Fruit fly (Drosophila melanogaster) whole organism, embryonic: ENCODE results near the gene Gclm.
A peak's percentile ranks its signal among the peaks of the same experiment; 100 is the strongest.

Source experiments
- CG10209 ChIP-seq: fragments of 200-800 bp; sonication (Bioruptor generic); optimal IDR thresholded peaks from 3 replicates; lab custom pipeline; 2017; ENCODE audit warnings: missing biosample characterization, mild to moderate bottlenecking, missing genetic modification characterization, missing genetic modification reagents
- CG10267 ChIP-seq: fragments of 200-800 bp; sonication (Bioruptor generic); optimal IDR thresholded peaks from 2 replicates; lab custom pipeline; 2018; ENCODE audit warnings: missing biosample characterization, mild to moderate bottlenecking, missing genetic modification characterization, moderate library complexity
- CG10321 ChIP-seq: fragments of 200-800 bp; sonication (Bioruptor generic); IDR thresholded peaks from 2 replicates; pipeline ENCODE4 v1.3.6; 2022; ENCODE audit warnings: missing biosample characterization, missing genetic modification characterization
- CG10366 ChIP-seq: fragments of 200-800 bp; sonication (Bioruptor generic); IDR thresholded peaks from 2 replicates; pipeline ENCODE4 v1.3.6; 2022; ENCODE audit warnings: missing biosample characterization, missing genetic modification characterization
- CG11093 ChIP-seq: fragments of 200-800 bp; sonication (Bioruptor generic); IDR thresholded peaks from 3 replicates; pipeline ENCODE4 v1.3.6; 2022; ENCODE audit warnings: missing biosample characterization, missing genetic modification characterization
- CG12104 ChIP-seq: fragments of 200-800 bp; sonication (Bioruptor generic); optimal IDR thresholded peaks from 3 replicates; lab custom pipeline; 2016; ENCODE audit warnings: missing biosample characterization, missing genetic modification characterization
- CG12769 ChIP-seq: fragments of 200-800 bp; sonication (Bioruptor generic); optimal IDR thresholded peaks from 2 replicates; lab custom pipeline; 2019; ENCODE audit warnings: missing biosample characterization, mild to moderate bottlenecking, missing genetic modification characterization, moderate library complexity
- CG13123 ChIP-seq: fragments of 200-800 bp; sonication (Bioruptor generic); optimal IDR thresholded peaks from 2 replicates; lab custom pipeline; 2016; ENCODE audit warnings: missing biosample characterization, missing genetic modification characterization
- CG13287 ChIP-seq: fragments of 200-800 bp; sonication (Bioruptor generic); IDR thresholded peaks from 2 replicates; pipeline ENCODE4 v1.3.6; 2022; ENCODE audit warnings: missing biosample characterization, missing genetic modification characterization; ENCODE audit not compliant: partially characterized antibody
- CG13894 ChIP-seq: fragments of 200-800 bp; sonication (Bioruptor generic); optimal IDR thresholded peaks from 3 replicates; lab custom pipeline; 2018; ENCODE audit warnings: missing biosample characterization, mild to moderate bottlenecking, missing genetic modification characterization, moderate library complexity
- CG14860 ChIP-seq: fragments of 200-800 bp; sonication (Bioruptor generic); IDR thresholded peaks from 3 replicates; pipeline ENCODE4 v1.3.6; 2022; ENCODE audit warnings: missing biosample characterization, missing genetic modification characterization; ENCODE audit not compliant: partially characterized antibody
- CG17912 ChIP-seq: fragments of 200-800 bp; sonication (Bioruptor generic); optimal IDR thresholded peaks from 2 replicates; lab custom pipeline; 2018; ENCODE audit warnings: missing biosample characterization, mild to moderate bottlenecking, missing genetic modification characterization
- CG1832 ChIP-seq: fragments of 200-800 bp; sonication (Bioruptor generic); optimal IDR thresholded peaks from 2 replicates; lab custom pipeline; 2017; ENCODE audit warnings: missing biosample characterization, mild to moderate bottlenecking, missing genetic modification characterization, inconsistent platforms
- CG18764 ChIP-seq: fragments of 200-800 bp; sonication (Bioruptor generic); optimal IDR thresholded peaks from 3 replicates; lab custom pipeline; 2016; ENCODE audit warnings: missing biosample characterization, missing genetic modification characterization
- CG2116 ChIP-seq: fragments of 200-800 bp; sonication (Bioruptor generic); optimal IDR thresholded peaks from 3 replicates; lab custom pipeline; 2018; ENCODE audit warnings: missing biosample characterization, mild to moderate bottlenecking, missing genetic modification characterization
- CG2129 ChIP-seq: fragments of 200-800 bp; sonication (Bioruptor generic); IDR thresholded peaks from 2 replicates; pipeline ENCODE4 v1.3.6; 2022; ENCODE audit warnings: missing biosample characterization, missing genetic modification characterization; ENCODE audit not compliant: partially characterized antibody
- CG2678 ChIP-seq: fragments of 200-800 bp; sonication (Bioruptor generic); optimal IDR thresholded peaks from 3 replicates; lab custom pipeline; 2019; ENCODE audit warnings: missing biosample characterization, mild to moderate bottlenecking, missing genetic modification characterization, moderate library complexity
- CG34376 ChIP-seq: fragments of 200-800 bp; sonication (Bioruptor generic); optimal IDR thresholded peaks from 2 replicates; lab custom pipeline; 2018; ENCODE audit warnings: missing biosample characterization, mild to moderate bottlenecking, missing genetic modification characterization
- CG4820 ChIP-seq: fragments of 200-800 bp; sonication (Bioruptor generic); optimal IDR thresholded peaks from 3 replicates; lab custom pipeline; 2016; ENCODE audit warnings: missing biosample characterization, missing genetic modification characterization
- CG6272 ChIP-seq: fragments of 200-800 bp; sonication (Bioruptor generic); IDR thresholded peaks from 2 replicates; pipeline ENCODE4 v1.3.6; 2022; ENCODE audit warnings: missing biosample characterization, missing genetic modification characterization
- CG6689 ChIP-seq: fragments of 200-800 bp; sonication (Bioruptor generic); IDR thresholded peaks from 2 replicates; pipeline ENCODE4 v1.3.6; 2022; ENCODE audit warnings: missing biosample characterization, missing genetic modification characterization
- CG7786 ChIP-seq: fragments of 200-800 bp; sonication (Bioruptor generic); optimal IDR thresholded peaks from 2 replicates; lab custom pipeline; 2016; ENCODE audit warnings: missing biosample characterization, missing genetic modification characterization
- Dbx ChIP-seq: fragments of 200-800 bp; sonication (Bioruptor generic); IDR thresholded peaks from 3 replicates; pipeline ENCODE4 v1.3.6; 2022; ENCODE audit warnings: missing biosample characterization, missing genetic modification characterization
- Dll ChIP-seq: fragments of 200-800 bp; sonication (Bioruptor generic); IDR thresholded peaks from 4 replicates; pipeline ENCODE4 v1.3.6; 2022; ENCODE audit warnings: missing biosample characterization, missing genetic modification characterization; ENCODE audit not compliant: partially characterized antibody
- Elba2 ChIP-seq: fragments of 200-800 bp; sonication (Bioruptor generic); optimal IDR thresholded peaks from 3 replicates; lab custom pipeline; 2016; ENCODE audit warnings: missing biosample characterization, missing genetic modification characterization
- Hr3 ChIP-seq: fragments of 200-800 bp; sonication (Bioruptor generic); optimal IDR thresholded peaks from 3 replicates; lab custom pipeline; 2016; ENCODE audit warnings: missing biosample characterization, missing genetic modification characterization
- Neu2 ChIP-seq: fragments of 200-800 bp; sonication (Bioruptor generic); optimal IDR thresholded peaks from 3 replicates; lab custom pipeline; 2016; ENCODE audit warnings: missing biosample characterization, missing genetic modification characterization, borderline replicate concordance
- Sry-δ ChIP-seq: fragments of 200-800 bp; sonication (Bioruptor generic); optimal IDR thresholded peaks from 2 replicates; lab custom pipeline; 2016; ENCODE audit warnings: missing biosample characterization, missing genetic modification characterization
- ara ChIP-seq: fragments of 200-800 bp; sonication (Bioruptor generic); IDR thresholded peaks from 2 replicates; pipeline ENCODE4 v1.3.6; 2022; ENCODE audit warnings: missing biosample characterization, missing genetic modification characterization
- ase ChIP-seq: fragments of 200-800 bp; sonication (Bioruptor generic); IDR thresholded peaks from 3 replicates; pipeline ENCODE4 v1.3.6; 2022; ENCODE audit warnings: missing biosample characterization, missing genetic modification characterization
- bbx ChIP-seq: fragments of 200-800 bp; sonication (Bioruptor generic); IDR thresholded peaks from 2 replicates; pipeline ENCODE4 v1.3.6; 2022; ENCODE audit warnings: missing biosample characterization, missing genetic modification characterization; ENCODE audit not compliant: partially characterized antibody
- btn ChIP-seq: fragments of 200-800 bp; sonication (Bioruptor generic); optimal IDR thresholded peaks from 2 replicates; lab custom pipeline; 2016; ENCODE audit warnings: missing biosample characterization, missing genetic modification characterization
- caup ChIP-seq: fragments of 200-800 bp; sonication (Bioruptor generic); optimal IDR thresholded peaks from 3 replicates; lab custom pipeline; 2017; ENCODE audit warnings: missing biosample characterization, mild to moderate bottlenecking, missing genetic modification characterization, moderate library complexity; ENCODE audit not compliant: severe bottlenecking
- dan ChIP-seq: fragments of 200-800 bp; sonication (Bioruptor generic); IDR thresholded peaks from 2 replicates; pipeline ENCODE4 v1.3.6; 2022; ENCODE audit warnings: missing biosample characterization, missing genetic modification characterization
- dimm ChIP-seq: fragments of 200-800 bp; sonication (Bioruptor generic); IDR thresholded peaks from 2 replicates; pipeline ENCODE4 v1.3.6; 2022; ENCODE audit warnings: missing biosample characterization, missing genetic modification characterization
- fd102C ChIP-seq: fragments of 200-800 bp; sonication (Bioruptor generic); optimal IDR thresholded peaks from 2 replicates; lab custom pipeline; 2018; ENCODE audit warnings: missing biosample characterization, mild to moderate bottlenecking, missing genetic modification characterization, moderate library complexity
- ftz-f1 ChIP-seq: fragments of 200-800 bp; sonication (Bioruptor generic); optimal IDR thresholded peaks from 2 replicates; lab custom pipeline; 2016; ENCODE audit warnings: missing biosample characterization, missing genetic modification characterization
- gsb ChIP-seq: fragments of 200-800 bp; sonication (Bioruptor generic); IDR thresholded peaks from 2 replicates; pipeline ENCODE4 v1.3.6; 2022; ENCODE audit warnings: missing biosample characterization, missing genetic modification characterization
- gsb-n ChIP-seq: fragments of 200-800 bp; sonication (Bioruptor generic); optimal IDR thresholded peaks from 3 replicates; lab custom pipeline; 2018; ENCODE audit warnings: missing biosample characterization, mild to moderate bottlenecking, missing genetic modification characterization
- h ChIP-seq: fragments of >200 bp; optimal IDR thresholded peaks from 2 replicates; lab custom pipeline; 2017
- kay ChIP-seq: fragments of 200-800 bp; sonication (Bioruptor generic); optimal IDR thresholded peaks from 2 replicates; lab custom pipeline; 2016; ENCODE audit warnings: missing biosample characterization, missing genetic modification characterization
- mld ChIP-seq: fragments of 200-800 bp; sonication (Bioruptor generic); IDR thresholded peaks from 3 replicates; pipeline ENCODE4 v1.3.6; 2022; ENCODE audit warnings: missing biosample characterization, missing genetic modification characterization; ENCODE audit not compliant: partially characterized antibody
- org-1 ChIP-seq: fragments of 200-800 bp; sonication (Bioruptor generic); optimal IDR thresholded peaks from 2 replicates; lab custom pipeline; 2017; ENCODE audit warnings: missing biosample characterization, missing genetic modification characterization
- pzg ChIP-seq: fragments of 200-800 bp; sonication (Bioruptor generic); optimal IDR thresholded peaks from 3 replicates; lab custom pipeline; 2018; ENCODE audit warnings: missing biosample characterization, mild to moderate bottlenecking, missing genetic modification characterization, moderate library complexity
- sima ChIP-seq: fragments of 200-800 bp; sonication (Bioruptor generic); optimal IDR thresholded peaks from 2 replicates; lab custom pipeline; 2016; ENCODE audit warnings: missing biosample characterization, missing genetic modification characterization
- trem ChIP-seq: fragments of 200-800 bp; optimal IDR thresholded peaks from 3 replicates; lab custom pipeline; 2019; ENCODE audit warnings: missing biosample characterization, mild to moderate bottlenecking, missing genetic modification characterization, moderate library complexity
- trh ChIP-seq: fragments of 200-800 bp; sonication (Bioruptor generic); optimal IDR thresholded peaks from 2 replicates; lab custom pipeline; 2016; ENCODE audit warnings: missing biosample characterization, missing genetic modification characterization
- twi ChIP-seq: fragments of 200-800 bp; optimal IDR thresholded peaks from 2 replicates; lab custom pipeline; 2019; ENCODE audit warnings: missing biosample characterization, mild to moderate bottlenecking, missing genetic modification characterization, moderate library complexity
- wor ChIP-seq: fragments of 200-800 bp; sonication (Bioruptor generic); IDR thresholded peaks from 2 replicates; pipeline ENCODE4 v1.3.6; 2022; ENCODE audit warnings: missing biosample characterization, missing genetic modification characterization
- zfh1 ChIP-seq: fragments of 200-800 bp; sonication (Bioruptor generic); IDR thresholded peaks from 3 replicates; pipeline ENCODE4 v1.3.6; 2022; ENCODE audit warnings: missing biosample characterization, missing genetic modification characterization
- zfh2 ChIP-seq: fragments of 200-800 bp; sonication (Bioruptor generic); optimal IDR thresholded peaks from 2 replicates; lab custom pipeline; 2016; ENCODE audit warnings: missing biosample characterization, missing genetic modification characterization

The Gclm gene

DNA sequence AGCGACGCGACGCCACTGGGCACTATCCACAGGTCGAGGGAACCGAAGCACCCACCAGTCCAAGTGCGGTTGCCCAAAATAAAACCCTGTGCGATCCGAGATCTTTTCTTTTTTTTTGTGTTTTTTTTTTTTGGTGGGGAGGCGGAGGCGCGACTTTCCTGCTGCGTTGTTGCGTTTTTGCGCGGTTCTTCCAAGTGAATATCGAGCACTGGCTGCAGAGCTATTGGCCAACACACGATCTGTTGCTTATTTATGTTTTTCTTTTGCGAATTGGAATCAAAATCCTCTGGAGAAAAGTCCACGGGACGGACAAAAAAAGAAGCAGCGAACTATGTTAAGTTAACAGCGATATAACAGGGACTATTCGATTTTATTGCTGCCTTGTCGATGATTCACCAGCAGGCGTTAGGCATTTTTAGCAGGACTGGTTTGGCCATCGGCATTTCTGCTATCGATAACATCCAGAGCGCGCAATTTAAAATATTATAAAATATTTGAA, 34.5 kb upstream of the Gclm start, which contains the start of gene wge (continued):
- TF ChIP-seq gsb-n (tag; lab: Kevin White, UChicago) (peak; percentile 9), CG34376 (GFP tag; lab: Kevin White, UChicago) (no peak), trh (GFP tag; lab: Kevin White, UChicago) (no peak), CG10209 (GFP tag; lab: Kevin White, UChicago) (no peak), CG1832 (GFP tag; lab: Kevin White, UChicago) (no peak), Hr3 (GFP tag; lab: Kevin White, UChicago) (no peak), Sry-δ (GFP tag; lab: Kevin White, UChicago) (peak; percentile 53), mld (GFP tag; lab: Robert Waterston, UW) (peak; percentile 55; the same call in 1 of the 3 replicates), CG6689 (no peak), Elba2 (GFP tag; lab: Kevin White, UChicago) (no peak), btn (no peak), zfh1 (GFP tag; lab: Robert Waterston, UW) (no peak), CG17912 (GFP tag; lab: Kevin White, UChicago) (no peak), trem (tag; lab: Kevin White, UChicago) (peak; percentile 51), CG10321 (no peak), kay (GFP tag; lab: Kevin White, UChicago) (peak; percentile 81), CG11093 (GFP tag; lab: Robert Waterston, UW) (no peak), CG13894 (tag; lab: Kevin White, UChicago) (no peak), CG6272 (GFP tag; lab: Robert Waterston, UW) (no peak), Dll (peak; percentile 71; the same call in 3 of the 4 replicates), CG12104 (GFP tag; lab: Kevin White, UChicago) (no peak), ara (GFP tag; lab: Robert Waterston, UW) (no peak), CG13287 (GFP tag; lab: Robert Waterston, UW) (peak; percentile 79), CG10366 (GFP tag; lab: Robert Waterston, UW) (no peak), ase (GFP tag; lab: Robert Waterston, UW) (no peak), CG7786 (GFP tag; lab: Kevin White, UChicago) (no peak), h (lab: Kevin White, UChicago) (no peak), CG10267 (tag; lab: Kevin White, UChicago) (peak; percentile 30), Neu2 (GFP tag; lab: Kevin White, UChicago) (no peak), CG13123 (GFP tag; lab: Kevin White, UChicago) (no peak), CG2678 (peak; percentile 1), org-1 (GFP tag; lab: Kevin White, UChicago) (no peak), CG18764 (GFP tag; lab: Kevin White, UChicago) (no peak), CG2116 (GFP tag; lab: Kevin White, UChicago) (peak; percentile 71), sima (GFP tag; lab: Kevin White, UChicago) (no peak), twi (tag; lab: Kevin White, UChicago) (no peak), gsb (GFP tag; lab: Robert Waterston, UW) (no peak), CG2129 (GFP tag; lab: Robert Waterston, UW) (peak; percentile 36; the same call in 1 of the 2 replicates), dimm (GFP tag; lab: Robert Waterston, UW) (no peak), caup (GFP tag; lab: Kevin White, UChicago) (no peak), bbx (GFP tag; lab: Robert Waterston, UW) (peak; percentile 74), CG14860 (GFP tag; lab: Robert Waterston, UW) (peak; percentile 8; the same call in 1 of the 3 replicates), CG4820 (GFP tag; lab: Kevin White, UChicago) (no peak), ftz-f1 (GFP tag; lab: Kevin White, UChicago) (no peak), Dbx (GFP tag; lab: Robert Waterston, UW) (no peak), dan (GFP tag; lab: Robert Waterston, UW) (no peak), pzg (peak; percentile 70), wor (GFP tag; lab: Robert Waterston, UW) (no peak), fd102C (GFP tag; lab: Kevin White, UChicago) (no peak), zfh2 (no peak), CG12769 (no peak)
